Fruit fly (Drosophila melanogaster) S2 (cell line): ENCODE data around the gene Fdx1.
A peak's percentile ranks its signal among the peaks of the same experiment; 100 is the strongest.

Source experiments
- CG8478 ChIP-seq: fragments of >200 bp; optimal IDR thresholded peaks from 2 replicates; lab custom pipeline; 2018
- CTCF ChIP-seq, 2 experiments: fragments of >200 bp; optimal IDR thresholded peaks; 2 replicates each; lab custom pipeline; 2018

DNA sequence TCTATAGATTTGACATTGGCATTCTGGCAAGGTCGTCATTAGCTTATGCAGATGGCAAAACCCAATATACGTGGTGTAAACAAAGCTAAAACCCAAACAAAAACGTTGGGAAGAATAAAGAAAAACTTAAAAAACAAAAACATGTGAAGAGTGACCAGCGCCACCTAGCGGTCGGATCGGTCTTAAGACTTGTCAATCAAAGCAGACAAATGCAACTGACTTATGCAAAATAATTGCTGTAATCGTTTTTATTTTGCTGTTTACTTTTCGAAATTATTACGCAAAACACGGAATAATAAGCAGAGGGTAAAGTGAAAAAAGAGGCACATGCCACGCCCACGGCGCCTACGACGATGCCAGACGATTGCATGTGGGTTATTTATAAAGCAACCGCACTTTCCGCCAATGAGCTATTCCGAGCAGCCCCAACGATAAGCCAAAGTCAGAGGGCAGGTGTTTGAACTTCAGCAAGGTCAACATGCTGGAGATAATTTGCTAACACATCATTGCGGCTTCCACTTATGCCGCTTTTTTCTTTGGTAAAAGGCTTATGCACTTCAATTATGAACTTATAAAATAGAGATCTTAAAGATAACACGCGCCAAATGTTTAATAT is 14.8 kb downstream of the Fdx1 start:
- TF ChIP-seq CG8478 (lab: Kevin White, UChicago) (no peak), CTCF (optimal IDR thresholded peaks at IDR 0.05; lab: Kevin White, UChicago) (peak; percentile 83 to 84)
